Worm (Caenorhabditis elegans): ENCODE data around the gene Y41C4A.12.
A peak's percentile ranks its signal among the peaks of the same experiment; 100 is the strongest.

Gene Y41C4A.12

DNA sequence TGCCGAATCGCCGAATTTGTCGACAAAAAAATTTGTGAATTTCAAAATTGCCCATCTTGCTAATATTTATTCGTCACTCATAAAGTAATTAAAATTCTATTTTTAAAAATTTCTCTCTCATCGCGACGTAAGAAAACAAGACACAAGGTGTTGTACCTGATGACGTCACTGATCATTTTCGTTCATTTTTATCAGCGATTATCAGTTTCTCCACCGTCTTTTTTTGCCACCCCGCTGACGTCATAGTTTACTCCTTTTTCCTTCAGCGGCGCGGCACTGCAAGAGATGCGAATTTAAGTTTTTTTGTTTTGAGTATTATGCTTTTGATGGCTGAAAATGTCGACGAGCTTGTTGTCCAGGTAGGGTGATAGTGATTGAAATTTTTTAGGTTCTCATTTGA lies 41.7 kb downstream of the Y41C4A.12 start:
- peak; percentile 30 for TF ChIP-seq jun-1 (tag; optimal IDR thresholded peaks at IDR 0.05)
- no peak for TF ChIP-seq nhr-67 (tag; optimal IDR thresholded peaks at IDR 0.05)
- no peak for TF ChIP-seq ceh-82 (tag; optimal IDR thresholded peaks at IDR 0.05)
- TF ChIP-seq daf-12 (tag; optimal IDR thresholded peaks at IDR 0.05), result no peak
- TF ChIP-seq unc-39 (tag; optimal IDR thresholded peaks at IDR 0.05), result no peak
- no peak for TF ChIP-seq ZK546.5 (tag; optimal IDR thresholded peaks at IDR 0.05)
- no peak for TF ChIP-seq fkh-2 (tag; optimal IDR thresholded peaks at IDR 0.05)
- TF ChIP-seq ceh-16 (tag; optimal IDR thresholded peaks at IDR 0.05), result no peak
- TF ChIP-seq eor-1 (tag; optimal IDR thresholded peaks at IDR 0.05), result no peak
- no peak for TF ChIP-seq nhr-76 (tag; optimal IDR thresholded peaks at IDR 0.05)
- peak; percentile 31 for TF ChIP-seq pha-4 (tag; optimal IDR thresholded peaks at IDR 0.05)
- TF ChIP-seq R02D3.7 (tag; optimal IDR thresholded peaks at IDR 0.05), result no peak
- TF ChIP-seq nhr-28 (tag; optimal IDR thresholded peaks at IDR 0.05), result no peak
- no peak for TF ChIP-seq ama-1 (optimal IDR thresholded peaks at IDR 0.05)
- TF ChIP-seq ztf-11 (tag; optimal IDR thresholded peaks at IDR 0.05), result no peak
- no peak for TF ChIP-seq nhr-43 (tag; optimal IDR thresholded peaks at IDR 0.05; ENCODE audit: poor library complexity, severe bottlenecking)
- TF ChIP-seq ceh-9 (tag; optimal IDR thresholded peaks at IDR 0.05), result no peak
- TF ChIP-seq ztf-4 (tag; optimal IDR thresholded peaks at IDR 0.05), result no peak
- peak; percentile 92 for TF ChIP-seq elt-2 (tag; optimal IDR thresholded peaks at IDR 0.05)
- no peak for TF ChIP-seq egl-5 (tag; optimal IDR thresholded peaks at IDR 0.05)
- TF ChIP-seq elt-3 (tag; optimal IDR thresholded peaks at IDR 0.05), result no peak
- no peak for TF ChIP-seq nhr-77 (tag; optimal IDR thresholded peaks at IDR 0.05)
- TF ChIP-seq nhr-25 (tag; optimal IDR thresholded peaks at IDR 0.05), result no peak
- TF ChIP-seq hmg-11 (tag; optimal IDR thresholded peaks at IDR 0.05), result no peak
- no peak for TF ChIP-seq lsy-12 (tag; optimal IDR thresholded peaks at IDR 0.05)
- no peak for TF ChIP-seq elt-1 (tag; optimal IDR thresholded peaks at IDR 0.05)
- TF ChIP-seq nhr-12 (tag; optimal IDR thresholded peaks at IDR 0.05), result no peak
- no peak for TF ChIP-seq unc-62 (GFP tag; optimal IDR thresholded peaks at IDR 0.05)
- TF ChIP-seq lin-39 (tag; optimal IDR thresholded peaks at IDR 0.05), result no peak
- TF ChIP-seq pqm-1 (tag; optimal IDR thresholded peaks at IDR 0.05), result peak; percentile 73
- TF ChIP-seq skn-1 (tag; optimal IDR thresholded peaks at IDR 0.05), result no peak
- peak; percentile 4 for TF ChIP-seq ceh-28 (tag; optimal IDR thresholded peaks at IDR 0.05)
- TF ChIP-seq nhr-237 (tag; optimal IDR thresholded peaks at IDR 0.05), result no peak
- TF ChIP-seq egl-27 (tag; optimal IDR thresholded peaks at IDR 0.05), result no peak
- no peak for TF ChIP-seq aly-2 (tag; optimal IDR thresholded peaks at IDR 0.05)

DNA sequence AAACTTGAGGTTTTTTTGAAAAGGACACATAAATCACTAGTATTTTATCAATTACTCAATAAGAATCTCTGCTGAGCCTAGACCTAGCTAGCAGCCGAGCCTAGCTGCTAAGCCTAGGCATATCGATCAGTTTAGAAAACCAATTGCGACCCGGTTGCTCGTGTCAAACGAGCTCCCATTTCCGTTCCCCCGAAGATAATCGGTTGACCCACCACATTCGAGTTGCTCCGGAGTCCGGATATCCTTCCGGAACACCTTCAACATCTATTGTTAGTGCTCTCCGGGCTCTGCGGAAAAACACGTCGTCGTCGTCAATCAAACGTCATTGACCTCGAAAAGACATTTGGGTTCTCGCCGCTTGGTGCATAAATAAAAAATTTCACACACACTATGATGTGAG lies 42.7 kb downstream of the Y41C4A.12 start:
- TF ChIP-seq egl-5 (tag; optimal IDR thresholded peaks at IDR 0.05), result no peak
- TF ChIP-seq mdl-1 (tag; optimal IDR thresholded peaks at IDR 0.05), result no peak
- TF ChIP-seq tbx-2 (tag; optimal IDR thresholded peaks at IDR 0.05), result peak; percentile 56

DNA sequence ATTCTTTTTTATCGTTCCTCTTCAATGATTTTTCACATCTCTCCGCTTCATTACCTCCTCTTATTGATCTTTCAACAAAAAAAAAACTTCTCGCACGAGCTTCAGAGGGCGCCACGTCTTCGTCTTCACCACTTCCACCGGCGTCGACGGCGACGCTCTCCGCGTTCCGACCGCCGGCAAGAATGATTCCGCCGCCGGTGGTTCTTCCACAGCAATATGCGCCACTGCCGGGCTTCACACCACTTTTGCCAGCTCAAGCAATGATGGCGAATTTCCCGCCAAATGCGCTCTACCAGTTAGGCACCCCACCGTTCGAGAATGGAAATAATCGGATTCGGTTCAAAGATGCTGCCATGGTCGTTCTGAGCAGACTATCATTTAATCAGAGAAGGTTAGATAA lies 43.5 kb downstream of the Y41C4A.12 start:
- no peak for TF ChIP-seq elt-2 (tag; optimal IDR thresholded peaks at IDR 0.05)
- no peak for TF ChIP-seq ztf-11 (tag; optimal IDR thresholded peaks at IDR 0.05)
- no peak for TF ChIP-seq pqm-1 (tag; optimal IDR thresholded peaks at IDR 0.05)
- no peak for TF ChIP-seq egl-27 (tag; optimal IDR thresholded peaks at IDR 0.05)
- no peak for TF ChIP-seq nhr-77 (tag; optimal IDR thresholded peaks at IDR 0.05)
- no peak for TF ChIP-seq nhr-43 (tag; optimal IDR thresholded peaks at IDR 0.05; ENCODE audit: poor library complexity, severe bottlenecking)
- no peak for TF ChIP-seq nhr-12 (tag; optimal IDR thresholded peaks at IDR 0.05)

DNA sequence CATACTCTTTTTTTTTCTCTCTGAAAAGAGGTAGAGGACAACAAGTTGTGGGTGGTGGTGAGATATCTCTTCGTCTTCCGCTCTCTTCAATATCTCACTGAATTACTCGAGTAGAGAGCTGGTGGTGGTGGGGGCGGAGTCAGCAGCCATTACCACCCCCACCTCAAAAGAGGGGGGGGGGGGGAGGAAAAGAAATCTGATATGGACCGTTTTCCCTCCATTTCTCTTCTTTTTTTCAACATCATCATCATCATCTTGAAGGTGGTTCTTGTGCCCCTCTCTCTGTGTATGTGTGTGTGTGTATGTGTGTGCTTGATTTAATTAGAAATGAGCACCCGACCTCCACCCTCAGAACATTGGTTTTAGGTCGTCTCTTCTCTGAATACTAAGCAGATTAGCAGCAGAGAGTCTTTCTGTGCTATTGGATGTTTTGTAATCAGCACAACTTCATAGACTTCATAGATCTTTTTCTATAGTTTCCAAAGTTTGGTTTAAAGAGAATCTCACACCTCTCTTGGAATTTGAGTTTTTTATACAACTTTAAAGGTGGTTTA lies 45.0 kb downstream of the Y41C4A.12 start:
- TF ChIP-seq unc-39 (tag; optimal IDR thresholded peaks at IDR 0.05) (no peak), nhr-237 (tag; optimal IDR thresholded peaks at IDR 0.05) (no peak), mdl-1 (tag; optimal IDR thresholded peaks at IDR 0.05) (no peak), elt-1 (tag; optimal IDR thresholded peaks at IDR 0.05) (no peak), sea-2 (GFP tag; optimal IDR thresholded peaks at IDR 0.05) (no peak), fkh-10 (GFP tag; optimal IDR thresholded peaks at IDR 0.05) (no peak), unc-62 (GFP tag; optimal IDR thresholded peaks at IDR 0.05) (no peak), ceh-16 (tag; optimal IDR thresholded peaks at IDR 0.05) (no peak), egl-27 (tag; optimal IDR thresholded peaks at IDR 0.05) (no peak), nhr-28 (tag; optimal IDR thresholded peaks at IDR 0.05) (no peak), nhr-23 (tag; optimal IDR thresholded peaks at IDR 0.05) (no peak), tbx-2 (tag; optimal IDR thresholded peaks at IDR 0.05) (no peak), ceh-82 (tag; optimal IDR thresholded peaks at IDR 0.05) (no peak), nhr-43 (tag; optimal IDR thresholded peaks at IDR 0.05; ENCODE audit: poor library complexity, severe bottlenecking) (no peak)

All from whole organism, L3 larva.